Fruit fly (Drosophila melanogaster) whole organism, embryonic: ENCODE data around the gene Neto.

ENCODE experiments used
- Asciz ChIP-seq: fragments of 200-800 bp; sonication (Bioruptor generic); optimal IDR thresholded peaks from 2 replicates; lab custom pipeline; 2017; ENCODE audit warnings: missing biosample characterization, mild to moderate bottlenecking, missing genetic modification characterization, missing genetic modification reagents
- Blimp-1 ChIP-seq: fragments of 200-800 bp; sonication (Bioruptor generic); optimal IDR thresholded peaks from 3 replicates; lab custom pipeline; 2018; ENCODE audit warnings: missing biosample characterization, missing genetic modification characterization, mild to moderate bottlenecking, moderate library complexity, missing genetic modification reagents
- Bteb2 ChIP-seq: fragments of 200-800 bp; sonication (Bioruptor generic); optimal IDR thresholded peaks from 2 replicates; lab custom pipeline; 2016; ENCODE audit warnings: missing biosample characterization, missing genetic modification characterization
- C15 ChIP-seq: fragments of 200-800 bp; sonication (Bioruptor generic); IDR thresholded peaks from 3 replicates; pipeline ENCODE4 v1.3.6; 2022; ENCODE audit warnings: missing biosample characterization, missing genetic modification characterization
- CG10267 ChIP-seq: fragments of 200-800 bp; sonication (Bioruptor generic); optimal IDR thresholded peaks from 2 replicates; lab custom pipeline; 2018; ENCODE audit warnings: missing biosample characterization, mild to moderate bottlenecking, missing genetic modification characterization, moderate library complexity
- CG10431 ChIP-seq: fragments of 200-800 bp; sonication (Bioruptor generic); optimal IDR thresholded peaks from 3 replicates; lab custom pipeline; 2018; ENCODE audit warnings: missing biosample characterization, mild to moderate bottlenecking, missing genetic modification characterization
- CG10543 ChIP-seq: fragments of 200-800 bp; sonication (Bioruptor generic); optimal IDR thresholded peaks from 3 replicates; lab custom pipeline; 2017; ENCODE audit warnings: missing biosample characterization, mild to moderate bottlenecking, missing genetic modification characterization, moderate library complexity
- CG12071 ChIP-seq: fragments of 200-800 bp; sonication (Bioruptor generic); optimal IDR thresholded peaks from 3 replicates; lab custom pipeline; 2018; ENCODE audit warnings: missing biosample characterization, mild to moderate bottlenecking, missing genetic modification characterization
- CG13123 ChIP-seq: fragments of 200-800 bp; sonication (Bioruptor generic); optimal IDR thresholded peaks from 2 replicates; lab custom pipeline; 2016; ENCODE audit warnings: missing biosample characterization, missing genetic modification characterization
- CG13424 ChIP-seq: fragments of 200-800 bp; sonication (Bioruptor generic); optimal IDR thresholded peaks from 2 replicates; lab custom pipeline; 2019; ENCODE audit warnings: missing biosample characterization, mild to moderate bottlenecking, missing genetic modification characterization, moderate library complexity
- CG14050 ChIP-seq: fragments of 200-800 bp; sonication (Bioruptor generic); IDR thresholded peaks from 3 replicates; pipeline ENCODE4 v1.3.6; 2022; ENCODE audit warnings: missing biosample characterization, missing genetic modification characterization
- CG17612 ChIP-seq: fragments of 200-800 bp; sonication (Bioruptor generic); IDR thresholded peaks from 2 replicates; pipeline ENCODE4 v1.3.6; 2022; ENCODE audit warnings: missing biosample characterization, missing genetic modification characterization
- CG1832 ChIP-seq: fragments of 200-800 bp; sonication (Bioruptor generic); optimal IDR thresholded peaks from 2 replicates; lab custom pipeline; 2017; ENCODE audit warnings: missing biosample characterization, mild to moderate bottlenecking, missing genetic modification characterization, inconsistent platforms
- CG30020 ChIP-seq: fragments of 200-800 bp; optimal IDR thresholded peaks from 2 replicates; lab custom pipeline; 2019; ENCODE audit warnings: missing biosample characterization, mild to moderate bottlenecking, missing genetic modification characterization, moderate library complexity
- CG31365 ChIP-seq: fragments of 200-800 bp; sonication (Bioruptor generic); optimal IDR thresholded peaks from 2 replicates; lab custom pipeline; 2018; ENCODE audit warnings: missing biosample characterization, mild to moderate bottlenecking, missing genetic modification characterization
- CG32767 ChIP-seq: fragments of 200-800 bp; sonication (Bioruptor generic); IDR thresholded peaks from 2 replicates; pipeline ENCODE4 v1.3.6; 2022; ENCODE audit warnings: missing biosample characterization, missing genetic modification characterization
- CG34224 ChIP-seq: fragments of 200-800 bp; sonication (Bioruptor generic); IDR thresholded peaks from 3 replicates; pipeline ENCODE4 v1.3.6; 2022; ENCODE audit warnings: missing biosample characterization, missing genetic modification characterization; ENCODE audit not compliant: partially characterized antibody
- CG4707 ChIP-seq: fragments of 200-800 bp; sonication (Bioruptor generic); optimal IDR thresholded peaks from 2 replicates; lab custom pipeline; 2018; ENCODE audit warnings: missing biosample characterization, mild to moderate bottlenecking, missing genetic modification characterization, moderate library complexity
- CG6272 ChIP-seq: fragments of 200-800 bp; sonication (Bioruptor generic); IDR thresholded peaks from 2 replicates; pipeline ENCODE4 v1.3.6; 2022; ENCODE audit warnings: missing biosample characterization, missing genetic modification characterization
- CG6791 ChIP-seq: fragments of 200-800 bp; sonication (Bioruptor generic); IDR thresholded peaks from 3 replicates; pipeline ENCODE4 v1.3.6; 2022; ENCODE audit warnings: missing biosample characterization, missing genetic modification characterization; ENCODE audit not compliant: partially characterized antibody
- CG8944 ChIP-seq: fragments of 200-800 bp; sonication (Bioruptor generic); optimal IDR thresholded peaks from 3 replicates; lab custom pipeline; 2016; ENCODE audit warnings: missing biosample characterization, missing genetic modification characterization
- CkIIα-i1 ChIP-seq: fragments of 200-800 bp; sonication (Bioruptor generic); IDR thresholded peaks from 2 replicates; pipeline ENCODE4 v1.3.6; 2022; ENCODE audit warnings: missing biosample characterization, missing genetic modification characterization
- CrebB ChIP-seq: fragments of 200-800 bp; sonication (Bioruptor generic); optimal IDR thresholded peaks from 3 replicates; lab custom pipeline; 2018; ENCODE audit warnings: missing biosample characterization, mild to moderate bottlenecking, missing genetic modification characterization
- D19B ChIP-seq: fragments of 200-800 bp; sonication (Bioruptor generic); optimal IDR thresholded peaks from 2 replicates; lab custom pipeline; 2017; ENCODE audit warnings: missing biosample characterization, mild to moderate bottlenecking, missing genetic modification characterization
- GATAe ChIP-seq: fragments of 200-800 bp; sonication (Bioruptor generic); conservative IDR thresholded peaks from 2 replicates; pipeline ENCODE4 v1.3.6; 2022; ENCODE audit warnings: missing biosample characterization, missing genetic modification characterization
- HHEX ChIP-seq: fragments of 200-800 bp; sonication (Bioruptor generic); optimal IDR thresholded peaks from 3 replicates; lab custom pipeline; 2017; ENCODE audit warnings: missing biosample characterization, mild to moderate bottlenecking, missing genetic modification characterization, missing genetic modification reagents
- Lhr ChIP-seq: fragments of 200-800 bp; sonication (Bioruptor generic); optimal IDR thresholded peaks from 3 replicates; lab custom pipeline; 2017; ENCODE audit warnings: mild to moderate bottlenecking, missing biosample characterization, missing genetic modification reagents, missing genetic modification characterization
- Lpt ChIP-seq: fragments of >200 bp; optimal IDR thresholded peaks from 2 replicates; lab custom pipeline; 2018; ENCODE audit warnings: missing biosample characterization, missing genetic modification characterization
- Nf-YB ChIP-seq: fragments of 200-800 bp; sonication (Bioruptor generic); optimal IDR thresholded peaks from 3 replicates; lab custom pipeline; 2019; ENCODE audit warnings: missing biosample characterization, mild to moderate bottlenecking, missing genetic modification characterization, moderate library complexity
- Opbp ChIP-seq: fragments of 200-800 bp; sonication (Bioruptor generic); IDR thresholded peaks from 3 replicates; pipeline ENCODE4 v1.3.6; 2022; ENCODE audit warnings: missing biosample characterization, missing genetic modification characterization; ENCODE audit not compliant: partially characterized antibody
- Taf1 ChIP-seq: fragments of 200-800 bp; sonication (Bioruptor generic); IDR thresholded peaks from 2 replicates; pipeline ENCODE4 v1.3.6; 2022; ENCODE audit warnings: missing biosample characterization, missing genetic modification characterization
- Xbp1 ChIP-seq: fragments of 200-800 bp; sonication (Bioruptor generic); optimal IDR thresholded peaks from 3 replicates; lab custom pipeline; 2016; ENCODE audit warnings: missing biosample characterization, mild to moderate bottlenecking, missing genetic modification characterization
- aop ChIP-seq: fragments of 200-800 bp; sonication (Bioruptor generic); IDR thresholded peaks from 2 replicates; pipeline ENCODE4 v1.3.6; 2022; ENCODE audit warnings: missing biosample characterization, missing genetic modification characterization
- btn ChIP-seq: fragments of 200-800 bp; sonication (Bioruptor generic); optimal IDR thresholded peaks from 2 replicates; lab custom pipeline; 2016; ENCODE audit warnings: missing biosample characterization, missing genetic modification characterization
- chif ChIP-seq, 2 experiments: fragments of 200-800 bp; sonication (Bioruptor generic); optimal IDR thresholded peaks; 3 replicates each; lab custom pipeline; 2016; ENCODE audit warnings: missing biosample characterization in 2 of 2, missing genetic modification characterization in 2 of 2
- chinmo ChIP-seq: fragments of 200-800 bp; sonication (Bioruptor generic); IDR thresholded peaks from 4 replicates; pipeline ENCODE4 v1.3.6; 2022; ENCODE audit warnings: missing biosample characterization, missing genetic modification characterization; ENCODE audit not compliant: partially characterized antibody
- crol ChIP-seq: fragments of 200-800 bp; sonication (Bioruptor generic); IDR thresholded peaks from 2 replicates; pipeline ENCODE4 v1.3.6; 2022; ENCODE audit warnings: missing biosample characterization, missing genetic modification characterization
- disco-r ChIP-seq: fragments of 200-800 bp; sonication (Bioruptor generic); optimal IDR thresholded peaks from 2 replicates; lab custom pipeline; 2016; ENCODE audit warnings: missing biosample characterization, missing genetic modification characterization
- fd102C ChIP-seq: fragments of 200-800 bp; sonication (Bioruptor generic); optimal IDR thresholded peaks from 2 replicates; lab custom pipeline; 2018; ENCODE audit warnings: missing biosample characterization, mild to moderate bottlenecking, missing genetic modification characterization, moderate library complexity
- ftz-f1 ChIP-seq: fragments of 200-800 bp; sonication (Bioruptor generic); optimal IDR thresholded peaks from 2 replicates; lab custom pipeline; 2016; ENCODE audit warnings: missing biosample characterization, missing genetic modification characterization
- gsb-n ChIP-seq: fragments of 200-800 bp; sonication (Bioruptor generic); optimal IDR thresholded peaks from 3 replicates; lab custom pipeline; 2018; ENCODE audit warnings: missing biosample characterization, mild to moderate bottlenecking, missing genetic modification characterization
- insv ChIP-seq, 2 experiments: fragments of 200-800 bp; sonication (Bioruptor generic); optimal IDR thresholded peaks; 3 replicates each; lab custom pipeline; 2016 to 2018; ENCODE audit warnings: missing biosample characterization in 2 of 2, missing genetic modification characterization in 2 of 2
- mam ChIP-seq: fragments of 200-800 bp; sonication (Bioruptor generic); optimal IDR thresholded peaks from 3 replicates; lab custom pipeline; 2016; ENCODE audit warnings: missing biosample characterization, missing genetic modification characterization
- mld ChIP-seq: fragments of 200-800 bp; sonication (Bioruptor generic); IDR thresholded peaks from 3 replicates; pipeline ENCODE4 v1.3.6; 2022; ENCODE audit warnings: missing biosample characterization, missing genetic modification characterization; ENCODE audit not compliant: partially characterized antibody
- onecut ChIP-seq: fragments of 200-800 bp; sonication (Bioruptor generic); IDR thresholded peaks from 2 replicates; pipeline ENCODE4 v1.3.6; 2022; ENCODE audit warnings: missing biosample characterization, missing genetic modification characterization
- pita ChIP-seq: fragments of 200-800 bp; sonication (Bioruptor generic); optimal IDR thresholded peaks from 2 replicates; lab custom pipeline; 2017; ENCODE audit warnings: missing biosample characterization, mild to moderate bottlenecking, missing genetic modification characterization
- ranshi ChIP-seq: fragments of 200-800 bp; sonication (Bioruptor generic); IDR thresholded peaks from 2 replicates; pipeline ENCODE4 v1.3.6; 2022; ENCODE audit warnings: missing biosample characterization, missing genetic modification characterization
- sqz ChIP-seq: fragments of 200-800 bp; sonication (Bioruptor generic); optimal IDR thresholded peaks from 3 replicates; lab custom pipeline; 2018; ENCODE audit warnings: missing biosample characterization, mild to moderate bottlenecking, missing genetic modification characterization
- tll ChIP-seq, 2 experiments: fragments of 200-800 bp in 1 of 2; fragments of >200 bp in 1 of 2; sonication (Bioruptor generic) in 1 of 2; optimal IDR thresholded peaks; 2 replicates each; lab custom pipeline; 2017 to 2019; ENCODE audit warnings: missing biosample characterization in 2 of 2, missing genetic modification characterization in 2 of 2, mild to moderate bottlenecking in 1 of 2, moderate library complexity in 1 of 2
- usp ChIP-seq: fragments of >200 bp; optimal IDR thresholded peaks from 2 replicates; lab custom pipeline; 2017; ENCODE audit warnings: missing biosample characterization, missing genetic modification characterization
- wdn ChIP-seq: fragments of 200-800 bp; sonication (Bioruptor generic); IDR thresholded peaks from 2 replicates; pipeline ENCODE4 v1.3.6; 2022; ENCODE audit warnings: missing biosample characterization, missing genetic modification characterization

Neto gene

dm6 chrX:13568127-13568526, 122.4 kb downstream of the Neto start (continued):
- TF ChIP-seq Nf-YB (no peak), onecut (GFP tag; lab: Robert Waterston, UW) (0 out of 2 replicates have a peak, but pooled peaks have one; percentile 6), CG14050 (peak; percentile 17; the same call in 1 of the 3 replicates), sqz (GFP tag; lab: Kevin White, UChicago) (no peak), mld (GFP tag; lab: Robert Waterston, UW) (no peak), Opbp (GFP tag; lab: Robert Waterston, UW) (no peak), CG4707 (GFP tag; lab: Kevin White, UChicago) (no peak), CG6272 (GFP tag; lab: Robert Waterston, UW) (no peak), CkIIα-i1 (GFP tag; lab: Robert Waterston, UW) (no peak), Xbp1 (GFP tag; lab: Kevin White, UChicago) (peak; percentile 0), Lhr (GFP tag; lab: Kevin White, UChicago) (no peak), crol (GFP tag; lab: Robert Waterston, UW) (no peak), CG8944 (GFP tag; lab: Kevin White, UChicago) (no peak), aop (GFP tag; lab: Robert Waterston, UW) (no peak), CG6791 (GFP tag; lab: Robert Waterston, UW) (no peak), CrebB (tag; lab: Kevin White, UChicago) (no peak), HHEX (no peak), CG12071 (no peak), Taf1 (GFP tag; lab: Robert Waterston, UW) (no peak), gsb-n (tag; lab: Kevin White, UChicago) (no peak), CG34224 (GFP tag; lab: Robert Waterston, UW) (no peak), C15 (GFP tag; lab: Robert Waterston, UW) (no peak), usp (GFP tag; lab: Kevin White, UChicago) (no peak), mam (GFP tag; lab: Kevin White, UChicago) (peak; percentile 36), ranshi (GFP tag; lab: Robert Waterston, UW) (0 out of 2 replicates have a peak, but pooled peaks have one; percentile 24), CG10543 (no peak), CG30020 (tag; lab: Kevin White, UChicago) (no peak), chif (GFP tag; optimal IDR thresholded peaks at IDR 0.05; lab: Kevin White, UChicago) (no peak), disco-r (no peak), CG1832 (GFP tag; lab: Kevin White, UChicago) (no peak), Blimp-1 (GFP tag; lab: Kevin White, UChicago) (peak; percentile 34), chinmo (GFP tag; lab: Robert Waterston, UW) (no peak), insv (GFP tag; optimal IDR thresholded peaks at IDR 0.05; lab: Kevin White, UChicago) (no peak), pita (no peak), CG13424 (peak; percentile 16), CG10267 (tag; lab: Kevin White, UChicago) (no peak), btn (GFP tag; lab: Kevin White, UChicago) (no peak), Lpt (GFP tag; lab: Kevin White, UChicago) (no peak), tll (GFP tag; optimal IDR thresholded peaks at IDR 0.05; lab: Kevin White, UChicago) (no peak), wdn (GFP tag; lab: Robert Waterston, UW) (no peak), CG32767 (no peak), CG10431 (GFP tag; lab: Kevin White, UChicago) (no peak), Bteb2 (GFP tag; lab: Kevin White, UChicago) (no peak), ftz-f1 (GFP tag; lab: Kevin White, UChicago) (no peak), fd102C (GFP tag; lab: Kevin White, UChicago) (no peak), CG13123 (no peak), GATAe (GFP tag; lab: Robert Waterston, UW) (no peak), CG31365 (no peak), CG17612 (GFP tag; lab: Robert Waterston, UW) (no peak), Asciz (no peak), D19B (GFP tag; lab: Kevin White, UChicago) (no peak)
